Worm (Caenorhabditis elegans) whole organism, mixed stage, embryonic: Measurements from ENCODE around the gene F18E9.4.

Experiments
- M03D4.4 ChIP-seq: sonication (generic microtip); optimal IDR thresholded peaks from 2 replicates; lab custom pipeline; 2017; ENCODE audit warnings: mild to moderate bottlenecking, missing genetic modification characterization, missing compliant biosample characterization
- bed-3 ChIP-seq: fragments of 200-800 bp; sonication (Bioruptor generic); optimal IDR thresholded peaks from 3 replicates; lab custom pipeline; 2018; ENCODE audit warnings: mild to moderate bottlenecking, missing genetic modification characterization, moderate library complexity, missing compliant biosample characterization
- blmp-1 ChIP-seq: fragments of 150-350 bp; optimal IDR thresholded peaks from 2 replicates; lab custom pipeline; 2014; ENCODE audit warnings: missing biosample characterization, missing genetic modification characterization
- ceh-39 ChIP-seq: fragments of 150-350 bp; optimal IDR thresholded peaks from 2 replicates; lab custom pipeline; 2014; ENCODE audit warnings: missing biosample characterization, missing genetic modification characterization
- ceh-43 ChIP-seq: fragments of 200-800 bp; sonication (Bioruptor generic); optimal IDR thresholded peaks from 2 replicates; lab custom pipeline; 2018; ENCODE audit warnings: mild to moderate bottlenecking, missing genetic modification characterization, moderate library complexity, missing compliant biosample characterization
- ceh-83 ChIP-seq: fragments of 200-800 bp; sonication (Bioruptor generic); optimal IDR thresholded peaks from 2 replicates; lab custom pipeline; 2018; ENCODE audit warnings: mild to moderate bottlenecking, missing genetic modification characterization, missing compliant biosample characterization
- ces-1 ChIP-seq: fragments of 150-350 bp; optimal IDR thresholded peaks from 2 replicates; lab custom pipeline; 2014; ENCODE audit warnings: missing biosample characterization, missing genetic modification reagents, missing genetic modification characterization
- cnd-1 ChIP-seq: fragments of 200-800 bp; sonication (Bioruptor generic); optimal IDR thresholded peaks from 2 replicates; lab custom pipeline; 2018; ENCODE audit warnings: mild to moderate bottlenecking, missing genetic modification characterization, missing compliant biosample characterization
- drap-1 ChIP-seq: fragments of 200-800 bp; sonication (Bioruptor generic); optimal IDR thresholded peaks from 3 replicates; lab custom pipeline; 2018; ENCODE audit warnings: mild to moderate bottlenecking, missing genetic modification characterization, missing compliant biosample characterization
- elt-1 ChIP-seq: sonication (generic microtip); optimal IDR thresholded peaks from 2 replicates; lab custom pipeline; 2017; ENCODE audit warnings: missing genetic modification characterization, mild to moderate bottlenecking, missing compliant biosample characterization, antibody characterized with exemption, moderate library complexity, borderline replicate concordance; ENCODE audit not compliant: insufficient read depth
- elt-3 ChIP-seq: fragments of 150-350 bp; optimal IDR thresholded peaks from 2 replicates; lab custom pipeline; 2014; ENCODE audit warnings: missing biosample characterization, missing genetic modification characterization
- ham-2 ChIP-seq: fragments of 200-800 bp; sonication (Bioruptor generic); optimal IDR thresholded peaks from 2 replicates; lab custom pipeline; 2018; ENCODE audit warnings: mild to moderate bottlenecking, missing genetic modification characterization, missing compliant biosample characterization
- hlh-1 ChIP-seq: fragments of 150-350 bp; optimal IDR thresholded peaks from 2 replicates; lab custom pipeline; 2014; ENCODE audit warnings: missing biosample characterization, missing genetic modification reagents, missing genetic modification characterization
- lin-13 ChIP-seq: fragments of 150-350 bp; optimal IDR thresholded peaks from 2 replicates; lab custom pipeline; 2014; ENCODE audit warnings: missing biosample characterization, missing genetic modification characterization
- lin-32 ChIP-seq: fragments of 200-800 bp; sonication (Bioruptor generic); optimal IDR thresholded peaks from 2 replicates; lab custom pipeline; 2018; ENCODE audit warnings: mild to moderate bottlenecking, missing genetic modification characterization, missing compliant biosample characterization
- lsy-2 ChIP-seq: fragments of 150-350 bp; optimal IDR thresholded peaks from 2 replicates; lab custom pipeline; 2014; ENCODE audit warnings: missing biosample characterization, missing genetic modification characterization
- mab-5 ChIP-seq: fragments of 150-350 bp; optimal IDR thresholded peaks from 2 replicates; lab custom pipeline; 2014; ENCODE audit warnings: missing biosample characterization, missing genetic modification characterization
- mep-1 ChIP-seq: fragments of 150-350 bp; optimal IDR thresholded peaks from 2 replicates; lab custom pipeline; 2017; ENCODE audit warnings: missing biosample characterization, missing genetic modification reagents, missing genetic modification characterization, inconsistent platforms
- mls-2 ChIP-seq: sonication (generic microtip); optimal IDR thresholded peaks from 2 replicates; lab custom pipeline; 2016; ENCODE audit warnings: mild to moderate bottlenecking, missing genetic modification characterization, moderate library complexity, missing compliant biosample characterization
- nhr-12 ChIP-seq: fragments of 150-350 bp; optimal IDR thresholded peaks from 2 replicates; lab custom pipeline; 2014; ENCODE audit warnings: missing biosample characterization, missing genetic modification characterization
- nhr-2 ChIP-seq: fragments of 150-350 bp; optimal IDR thresholded peaks from 2 replicates; lab custom pipeline; 2014; ENCODE audit warnings: missing biosample characterization, missing genetic modification characterization
- nhr-237 ChIP-seq: fragments of 150-350 bp; optimal IDR thresholded peaks from 2 replicates; lab custom pipeline; 2014; ENCODE audit warnings: missing biosample characterization, missing genetic modification characterization
- nhr-28 ChIP-seq: fragments of 150-350 bp; optimal IDR thresholded peaks from 2 replicates; lab custom pipeline; 2014; ENCODE audit warnings: missing biosample characterization, missing genetic modification characterization
- nhr-76 ChIP-seq: sonication (generic microtip); optimal IDR thresholded peaks from 2 replicates; lab custom pipeline; 2017; ENCODE audit warnings: missing biosample characterization, missing genetic modification characterization
- sem-2 ChIP-seq: fragments of 200-800 bp; sonication (Bioruptor generic); optimal IDR thresholded peaks from 2 replicates; lab custom pipeline; 2018; ENCODE audit warnings: mild to moderate bottlenecking, missing genetic modification characterization, missing compliant biosample characterization
- snpc-4 ChIP-seq: fragments of 150-350 bp; optimal IDR thresholded peaks from 2 replicates; lab custom pipeline; 2014; ENCODE audit warnings: missing biosample characterization, missing genetic modification characterization
- sptf-1 ChIP-seq: sonication (generic microtip); optimal IDR thresholded peaks from 2 replicates; lab custom pipeline; 2017; ENCODE audit warnings: mild to moderate bottlenecking, missing genetic modification characterization, moderate library complexity, missing compliant biosample characterization
- tbx-8 ChIP-seq: fragments of 200-800 bp; sonication (Bioruptor generic); optimal IDR thresholded peaks from 2 replicates; lab custom pipeline; 2018; ENCODE audit warnings: mild to moderate bottlenecking, missing genetic modification characterization, moderate library complexity, missing compliant biosample characterization
- unc-120 ChIP-seq: sonication (generic microtip); optimal IDR thresholded peaks from 2 replicates; lab custom pipeline; 2017; ENCODE audit warnings: missing genetic modification characterization, missing compliant biosample characterization; ENCODE audit not compliant: poor library complexity, severe bottlenecking
- unc-39 ChIP-seq: fragments of 150-350 bp; optimal IDR thresholded peaks from 2 replicates; lab custom pipeline; 2014; ENCODE audit warnings: missing biosample characterization, missing genetic modification characterization
- unc-62 ChIP-seq: fragments of 150-350 bp; optimal IDR thresholded peaks from 2 replicates; lab custom pipeline; 2014; ENCODE audit warnings: missing biosample characterization, missing genetic modification reagents, missing genetic modification characterization
- zip-8 ChIP-seq: fragments of 150-350 bp; optimal IDR thresholded peaks from 2 replicates; lab custom pipeline; 2014; ENCODE audit warnings: missing biosample characterization, missing genetic modification characterization
- ztf-11 ChIP-seq: fragments of 150-350 bp; optimal IDR thresholded peaks from 2 replicates; lab custom pipeline; 2014; ENCODE audit warnings: missing biosample characterization, missing genetic modification characterization

Gene F18E9.4

DNA sequence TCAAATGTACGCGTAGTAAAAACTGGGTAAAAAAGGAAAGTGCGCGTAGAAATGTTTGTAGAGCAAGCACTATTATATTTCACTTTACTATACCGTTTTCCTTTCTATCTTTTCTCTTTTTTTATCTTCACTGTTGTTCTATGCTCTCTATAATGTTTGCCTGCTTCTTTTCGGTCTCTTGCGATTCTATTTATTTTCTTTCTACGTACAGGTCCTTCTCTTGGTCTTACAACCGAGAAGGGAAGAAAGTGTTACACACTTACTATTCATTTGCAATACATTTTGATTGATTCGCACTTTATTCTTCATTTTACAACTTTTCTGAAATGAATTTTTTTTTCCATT is 15.9 kb upstream of the F18E9.4 start:
- TF ChIP-seq lin-32 (no peak), unc-39 (tag; lab: Kevin White, UChicago) (no peak), elt-1 (tag; lab: Kevin White, UChicago) (no peak), ces-1 (no peak), ceh-83 (GFP tag; lab: Kevin White, UChicago) (no peak), blmp-1 (tag; lab: Kevin White, UChicago) (no peak), zip-8 (tag; lab: Kevin White, UChicago) (no peak), nhr-237 (no peak), nhr-2 (tag; lab: Kevin White, UChicago) (no peak), nhr-28 (no peak), lsy-2 (tag; lab: Kevin White, UChicago) (no peak), hlh-1 (no peak), ceh-43 (GFP tag; lab: Kevin White, UChicago) (no peak), nhr-76 (tag; lab: Kevin White, UChicago) (no peak), mab-5 (tag; lab: Kevin White, UChicago) (no peak), unc-120 (tag; lab: Kevin White, UChicago) (no peak), snpc-4 (no peak), drap-1 (GFP tag; lab: Kevin White, UChicago) (no peak)

DNA sequence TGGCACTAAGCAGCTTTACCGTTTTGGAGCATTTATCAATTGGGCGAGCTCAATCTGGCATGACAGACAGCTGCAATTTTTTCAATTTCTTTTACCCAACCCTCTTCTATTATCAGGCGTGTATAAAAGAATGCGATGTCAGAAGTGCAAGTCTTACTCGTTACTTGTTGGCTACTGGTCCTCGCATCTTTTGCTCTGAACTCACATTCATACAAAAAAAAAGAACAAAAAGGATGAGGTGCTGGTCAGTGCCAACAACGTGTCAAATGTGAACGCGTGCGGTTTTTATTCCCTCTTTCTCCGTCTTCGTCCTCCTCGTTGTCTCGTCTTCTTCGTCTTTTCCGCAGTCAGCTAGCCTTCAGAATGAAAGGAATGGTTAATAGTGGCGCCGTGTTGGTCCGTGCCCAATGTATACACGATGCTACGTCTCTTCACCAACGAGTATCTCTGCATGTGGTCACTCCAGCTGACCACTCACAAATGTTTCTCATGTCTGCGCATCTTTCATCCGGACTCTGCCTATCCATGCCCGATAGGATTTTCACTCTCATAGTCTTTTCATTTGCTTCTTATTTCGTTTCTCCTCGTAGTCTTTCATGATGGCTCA is 14.4 kb upstream of the F18E9.4 start:
- TF ChIP-seq mls-2 (tag; lab: Kevin White, UChicago) (peak; percentile 15), lin-13 (tag; lab: Kevin White, UChicago) (no peak), cnd-1 (tag; lab: Kevin White, UChicago) (peak; percentile 10), M03D4.4 (tag; lab: Kevin White, UChicago) (no peak), blmp-1 (tag; lab: Kevin White, UChicago) (no peak), unc-62 (peak; percentile 65), ceh-83 (GFP tag; lab: Kevin White, UChicago) (no peak), zip-8 (tag; lab: Kevin White, UChicago) (no peak), lin-32 (no peak), lsy-2 (tag; lab: Kevin White, UChicago) (peak; percentile 17), unc-120 (tag; lab: Kevin White, UChicago) (peak; percentile 48), bed-3 (GFP tag; lab: Kevin White, UChicago) (no peak), ham-2 (peak; percentile 11), ces-1 (peak; percentile 46), sptf-1 (tag; lab: Kevin White, UChicago) (peak; percentile 36), hlh-1 (peak; percentile 28), elt-1 (tag; lab: Kevin White, UChicago) (no peak)

- TF ChIP-seq sem-2 (no peak), unc-62 (no peak), M03D4.4 (tag; lab: Kevin White, UChicago) (no peak), nhr-76 (tag; lab: Kevin White, UChicago) (no peak), nhr-2 (tag; lab: Kevin White, UChicago) (no peak), mab-5 (tag; lab: Kevin White, UChicago) (no peak), ceh-83 (GFP tag; lab: Kevin White, UChicago) (no peak), nhr-12 (tag; lab: Kevin White, UChicago) (no peak), ceh-39 (no peak), ces-1 (no peak), blmp-1 (tag; lab: Kevin White, UChicago) (no peak), ztf-11 (tag; lab: Kevin White, UChicago) (no peak), hlh-1 (no peak), lin-13 (tag; lab: Kevin White, UChicago) (no peak), elt-3 (no peak)
These were observed 13.7 kb upstream of the F18E9.4 start for ce11 chrX:8566521-8567032.

DNA sequence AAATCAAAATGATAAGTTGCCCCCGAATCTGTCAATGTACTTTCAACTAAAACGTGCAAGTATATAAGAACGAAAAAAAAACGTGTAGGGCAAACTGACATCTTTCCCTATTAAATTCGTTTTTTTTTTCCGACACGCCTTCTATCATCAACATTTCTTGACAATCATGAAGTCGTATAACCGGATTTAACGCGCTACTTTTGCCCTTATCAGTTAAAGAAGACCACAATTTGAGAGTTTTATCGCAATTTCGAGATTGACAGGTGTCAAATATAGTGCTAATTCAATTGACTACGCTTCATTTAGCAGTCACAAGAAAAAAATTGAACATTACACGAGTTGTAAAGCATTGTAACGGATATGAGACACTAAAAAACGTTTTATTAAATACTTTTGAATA is 13.2 kb upstream of the F18E9.4 start:
- TF ChIP-seq nhr-12 (tag; lab: Kevin White, UChicago) = no peak
- TF ChIP-seq drap-1 (GFP tag; lab: Kevin White, UChicago) = no peak
- TF ChIP-seq zip-8 (tag; lab: Kevin White, UChicago) = no peak
- TF ChIP-seq sem-2 = no peak
- TF ChIP-seq snpc-4 = no peak
- TF ChIP-seq mep-1 = no peak
- no peak for TF ChIP-seq cnd-1 (tag; lab: Kevin White, UChicago)
- no peak for TF ChIP-seq elt-1 (tag; lab: Kevin White, UChicago)
- TF ChIP-seq unc-120 (tag; lab: Kevin White, UChicago) = no peak
- TF ChIP-seq lin-32 = no peak
- no peak for TF ChIP-seq ztf-11 (tag; lab: Kevin White, UChicago)
- no peak for TF ChIP-seq nhr-237
- TF ChIP-seq nhr-28 = no peak
- TF ChIP-seq ceh-39 = no peak
- TF ChIP-seq tbx-8 (GFP tag; lab: Kevin White, UChicago) = no peak
- TF ChIP-seq mab-5 (tag; lab: Kevin White, UChicago) = no peak
- TF ChIP-seq unc-39 (tag; lab: Kevin White, UChicago) = no peak
- TF ChIP-seq hlh-1 = no peak
